Fruit fly (Drosophila melanogaster): ENCODE measurements around the gene CG31248.

dm6 chr3R:7089522-7090336, 39.4 kb upstream of the CG31248 start:
- TF ChIP-seq lola (GFP tag; optimal IDR thresholded peaks at IDR 0.05) (no peak), Hnf4 (GFP tag; optimal IDR thresholded peaks at IDR 0.05) (no peak), Vsx2 (GFP tag; optimal IDR thresholded peaks at IDR 0.05; ENCODE audit: partially characterized antibody) (no peak), Hr78 (GFP tag; optimal IDR thresholded peaks at IDR 0.05) (no peak), GATAd (GFP tag; optimal IDR thresholded peaks at IDR 0.05) (no peak), br (GFP tag; optimal IDR thresholded peaks at IDR 0.05) (no peak), Sp1 (GFP tag; optimal IDR thresholded peaks at IDR 0.05) (no peak), CrebA (GFP tag; optimal IDR thresholded peaks at IDR 0.05; ENCODE audit: borderline replicate concordance) (no peak), ey (GFP tag; optimal IDR thresholded peaks at IDR 0.05) (no peak), Dfd (GFP tag; optimal IDR thresholded peaks at IDR 0.05) (no peak)

All from whole organism, wandering third instar larva.